Fruit fly (Drosophila melanogaster): ENCODE results near the gene CG6138.
A peak's percentile ranks its signal among the peaks of the same experiment; 100 is the strongest.

The CG6138 gene

DNA sequence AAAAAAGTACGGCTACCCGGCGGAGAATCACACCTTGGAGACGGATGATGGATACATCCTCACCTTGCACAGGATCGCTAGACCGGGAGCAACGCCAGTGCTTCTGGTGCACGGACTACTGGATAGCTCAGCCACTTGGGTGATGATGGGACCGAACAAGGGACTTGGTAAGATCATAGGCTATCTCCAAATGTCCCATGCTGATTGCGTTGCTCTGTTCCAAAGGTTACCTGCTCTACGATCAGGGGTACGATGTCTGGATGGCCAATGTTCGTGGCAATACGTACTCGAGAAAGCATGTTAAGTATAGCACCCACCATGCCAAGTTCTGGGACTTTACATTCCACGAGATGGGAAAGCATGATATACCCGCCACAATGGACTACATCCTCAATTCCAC is 37.0 kb upstream of the CG6138 start:
- TF ChIP-seq CG4496 (GFP tag; IDR thresholded peaks at IDR 0.05): no peak
- no peak for TF ChIP-seq Pif1A (GFP tag; optimal IDR thresholded peaks at IDR 0.05)
- no peak for TF ChIP-seq CG8301 (tag; optimal IDR thresholded peaks at IDR 0.05)
- TF ChIP-seq CG32121 (GFP tag; IDR thresholded peaks at IDR 0.05): no peak
- no peak for TF ChIP-seq CG13204 (GFP tag; optimal IDR thresholded peaks at IDR 0.05)
- no peak for TF ChIP-seq CG34367 (tag; optimal IDR thresholded peaks at IDR 0.05)
- TF ChIP-seq Snoo (tag; optimal IDR thresholded peaks at IDR 0.05): no peak
- TF ChIP-seq gl (tag; optimal IDR thresholded peaks at IDR 0.05): no peak
- no peak for TF ChIP-seq CG8159 (tag; optimal IDR thresholded peaks at IDR 0.05)
- no peak for TF ChIP-seq CG12605 (GFP tag; IDR thresholded peaks at IDR 0.05)
- TF ChIP-seq CG15710 (tag; optimal IDR thresholded peaks at IDR 0.05): no peak

DNA sequence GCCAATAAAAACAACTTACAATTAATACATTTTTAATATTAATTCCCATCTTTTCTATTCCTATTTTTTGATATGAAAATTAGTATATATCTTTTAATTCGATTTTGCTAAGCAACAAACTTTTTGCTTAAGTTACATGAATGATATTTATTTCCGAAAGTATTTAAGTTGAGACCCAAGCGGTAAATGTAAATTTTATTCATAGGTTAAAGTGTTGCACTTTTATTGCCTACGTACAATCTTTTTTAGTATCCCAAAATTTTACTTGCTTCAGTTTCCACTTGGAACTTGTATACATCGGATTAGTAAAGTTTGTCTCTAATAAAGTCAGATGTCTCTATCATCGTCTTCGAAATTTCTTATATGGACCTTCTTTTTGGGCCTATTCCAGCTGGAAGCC is 35.5 kb upstream of the CG6138 start, which contains the start of gene CG18301:
Gene CG18301 (plus strand): TSS at position 301 of the 400 bp plus-strand sequence.
- TF ChIP-seq CG4496 (GFP tag; IDR thresholded peaks at IDR 0.05) (no peak), rn (GFP tag; IDR thresholded peaks at IDR 0.05) (no peak), CG9948 (tag; optimal IDR thresholded peaks at IDR 0.05) (no peak), Pif1A (GFP tag; optimal IDR thresholded peaks at IDR 0.05) (no peak), CG8159 (tag; optimal IDR thresholded peaks at IDR 0.05) (no peak), CG14655 (GFP tag; optimal IDR thresholded peaks at IDR 0.05) (no peak), CG34367 (tag; optimal IDR thresholded peaks at IDR 0.05) (no peak), CG10348 (GFP tag; IDR thresholded peaks at IDR 0.05) (no peak), Snoo (tag; optimal IDR thresholded peaks at IDR 0.05) (no peak), CG13204 (GFP tag; optimal IDR thresholded peaks at IDR 0.05) (no peak), CG32121 (GFP tag; IDR thresholded peaks at IDR 0.05) (no peak), CG12605 (GFP tag; IDR thresholded peaks at IDR 0.05) (no peak), gl (tag; optimal IDR thresholded peaks at IDR 0.05) (no peak), CG15710 (tag; optimal IDR thresholded peaks at IDR 0.05) (no peak), EcR (GFP tag; optimal IDR thresholded peaks at IDR 0.05) (no peak), D1 (tag; optimal IDR thresholded peaks at IDR 0.05) (no peak), Ets98B (GFP tag; IDR thresholded peaks at IDR 0.05) (no peak), CG17806 (tag; optimal IDR thresholded peaks at IDR 0.05) (no peak), Pif1B (GFP tag; optimal IDR thresholded peaks at IDR 0.05) (no peak), fd96Ca (GFP tag; IDR thresholded peaks at IDR 0.05) (no peak)

DNA sequence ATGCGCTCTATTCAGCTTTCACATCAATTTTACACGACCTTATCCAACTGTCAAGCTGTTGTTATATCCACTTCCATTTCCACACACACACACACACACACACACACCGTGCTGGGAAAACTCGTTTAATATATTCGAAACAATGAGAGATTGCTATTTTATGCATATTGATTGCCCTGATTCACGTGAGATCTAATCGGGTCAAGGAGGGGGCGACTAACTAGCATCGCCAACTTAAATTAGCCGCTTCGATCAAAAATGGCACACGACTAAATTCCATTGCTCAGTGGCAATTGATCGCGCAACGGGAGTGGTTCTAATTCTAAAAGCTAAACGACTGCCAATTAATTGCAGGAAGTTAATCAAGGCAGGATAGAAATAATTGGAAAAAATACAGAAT is 33.0 kb upstream of the CG6138 start, which contains the start of gene CG18302:
Gene CG18302 (plus strand): TSS at position 301 of the 400 bp plus-strand sequence.
- TF ChIP-seq gl (tag; optimal IDR thresholded peaks at IDR 0.05) (no peak), Pif1A (GFP tag; optimal IDR thresholded peaks at IDR 0.05) (no peak), CG32121 (GFP tag; IDR thresholded peaks at IDR 0.05) (no peak), fd96Ca (GFP tag; IDR thresholded peaks at IDR 0.05) (no peak), Snoo (tag; optimal IDR thresholded peaks at IDR 0.05) (no peak)

DNA sequence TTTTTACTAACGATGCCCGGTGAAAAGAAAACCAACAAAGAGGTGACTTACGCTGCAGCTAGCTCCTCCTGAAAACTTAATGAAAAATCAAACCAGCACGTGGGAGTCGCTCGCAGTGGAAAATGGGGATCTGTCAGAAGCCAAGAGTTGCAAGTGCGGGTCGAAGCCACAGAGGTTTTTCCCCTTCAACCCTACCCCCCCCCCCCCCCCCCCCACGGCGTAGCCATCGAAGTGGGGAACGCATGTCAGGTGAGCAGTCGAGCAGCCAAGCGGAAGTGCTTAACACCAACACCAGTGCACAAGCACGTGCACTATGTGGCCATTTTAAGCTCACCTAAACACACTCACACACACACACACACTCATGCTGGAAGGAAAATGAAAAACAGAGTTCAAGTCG is 27.7 kb upstream of the CG6138 start:
- TF ChIP-seq CG14655 (GFP tag; optimal IDR thresholded peaks at IDR 0.05) (no peak), gl (tag; optimal IDR thresholded peaks at IDR 0.05) (no peak), CG10348 (GFP tag; IDR thresholded peaks at IDR 0.05) (no peak), CG32121 (GFP tag; IDR thresholded peaks at IDR 0.05) (no peak), CG4496 (GFP tag; IDR thresholded peaks at IDR 0.05) (no peak), CG13204 (GFP tag; optimal IDR thresholded peaks at IDR 0.05) (no peak), Pif1A (GFP tag; optimal IDR thresholded peaks at IDR 0.05) (no peak), D1 (tag; optimal IDR thresholded peaks at IDR 0.05) (no peak), CG17806 (tag; optimal IDR thresholded peaks at IDR 0.05) (no peak), EcR (GFP tag; optimal IDR thresholded peaks at IDR 0.05) (no peak), CG34367 (tag; optimal IDR thresholded peaks at IDR 0.05) (no peak)

DNA sequence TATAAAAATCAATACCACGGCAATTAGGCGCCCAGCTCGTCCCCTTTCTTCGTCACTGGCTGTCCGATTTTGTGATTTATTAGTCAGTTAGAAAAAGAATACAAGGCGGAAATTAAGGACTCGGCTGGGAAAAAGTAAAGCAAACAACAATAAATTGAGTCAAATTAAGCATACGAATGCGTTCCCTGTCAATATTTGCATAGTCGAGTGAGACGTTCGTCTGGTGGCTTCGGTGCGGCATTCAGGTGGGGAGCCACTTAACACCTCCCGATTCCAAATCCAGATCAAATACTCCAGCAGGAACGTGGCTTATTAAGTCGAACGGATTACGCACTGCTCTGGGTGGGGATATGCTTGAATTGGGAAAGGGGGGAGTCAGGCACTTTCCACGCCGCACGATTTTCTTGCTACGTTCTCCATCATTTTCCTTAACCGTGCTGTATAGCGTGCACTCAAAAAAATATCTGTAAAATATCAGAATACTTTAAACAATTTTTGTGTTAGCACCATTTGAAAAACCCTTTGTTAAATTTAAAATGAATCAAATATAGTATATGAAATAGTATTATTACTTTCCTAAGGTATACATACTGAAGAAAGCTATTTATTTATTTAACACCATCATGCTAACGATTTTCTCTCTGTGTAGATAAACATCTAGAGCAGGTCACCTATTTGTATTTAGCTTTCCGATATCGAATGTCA is 23.9 kb upstream of the CG6138 start:
- TF ChIP-seq fd96Ca (GFP tag; IDR thresholded peaks at IDR 0.05) (no peak), CG8159 (tag; optimal IDR thresholded peaks at IDR 0.05) (peak; percentile 23)

DNA sequence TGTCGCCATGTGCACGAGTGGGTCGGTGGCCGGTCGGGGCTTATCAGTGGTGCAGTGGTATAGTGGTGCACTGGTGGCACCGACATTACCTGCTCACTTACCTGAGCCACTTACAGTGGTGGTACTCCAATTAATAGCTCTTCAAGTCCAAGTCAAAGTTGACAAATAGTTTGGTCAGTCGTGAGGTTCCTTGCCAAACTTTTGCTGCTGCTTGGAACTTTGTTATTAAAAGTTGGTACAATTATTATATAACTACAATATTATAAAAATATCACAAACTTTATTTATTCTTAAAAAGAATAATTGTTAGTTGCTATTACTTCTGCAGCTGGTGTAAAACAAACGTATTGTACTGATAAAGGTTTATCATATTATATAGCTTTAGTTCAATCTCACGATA is 23.1 kb upstream of the CG6138 start:
- no peak for TF ChIP-seq CG34367 (tag; optimal IDR thresholded peaks at IDR 0.05)
- no peak for TF ChIP-seq rn (GFP tag; IDR thresholded peaks at IDR 0.05)
- TF ChIP-seq Pif1B (GFP tag; optimal IDR thresholded peaks at IDR 0.05): no peak
- no peak for TF ChIP-seq D1 (tag; optimal IDR thresholded peaks at IDR 0.05)
- TF ChIP-seq CG10348 (GFP tag; IDR thresholded peaks at IDR 0.05): no peak
- TF ChIP-seq fd96Ca (GFP tag; IDR thresholded peaks at IDR 0.05): no peak
- TF ChIP-seq CG8301 (tag; optimal IDR thresholded peaks at IDR 0.05): no peak
- no peak for TF ChIP-seq CG9948 (tag; optimal IDR thresholded peaks at IDR 0.05)
- no peak for TF ChIP-seq CG15710 (tag; optimal IDR thresholded peaks at IDR 0.05)
- no peak for TF ChIP-seq CG14655 (GFP tag; optimal IDR thresholded peaks at IDR 0.05)
- TF ChIP-seq CG32121 (GFP tag; IDR thresholded peaks at IDR 0.05): no peak
- no peak for TF ChIP-seq CG17806 (tag; optimal IDR thresholded peaks at IDR 0.05)
- no peak for TF ChIP-seq CG12605 (GFP tag; IDR thresholded peaks at IDR 0.05)
- no peak for TF ChIP-seq gl (tag; optimal IDR thresholded peaks at IDR 0.05)

Measured in whole organism, pupa.